Worm (Caenorhabditis elegans): ENCODE data around the gene Y40A1A.3.

ce11 chrX:1959063-1959462 is 38.8 kb downstream of the Y40A1A.3 start:
- TF ChIP-seq pqm-1 (tag; optimal IDR thresholded peaks at IDR 0.05) (no peak), sdc-2 (tag; optimal IDR thresholded peaks at IDR 0.05) (no peak), fkh-10 (GFP tag; optimal IDR thresholded peaks at IDR 0.05) (no peak), ceh-31 (tag; optimal IDR thresholded peaks at IDR 0.05) (no peak), elt-2 (tag; optimal IDR thresholded peaks at IDR 0.05) (no peak), rnt-1 (tag; optimal IDR thresholded peaks at IDR 0.05) (no peak), mec-3 (tag; optimal IDR thresholded peaks at IDR 0.05; ENCODE audit: borderline replicate concordance) (no peak), ama-1 (optimal IDR thresholded peaks at IDR 0.05) (no peak), nhr-11 (tag; optimal IDR thresholded peaks at IDR 0.05) (no peak), unc-86 (tag; optimal IDR thresholded peaks at IDR 0.05) (no peak), sox-4 (tag; optimal IDR thresholded peaks at IDR 0.05) (no peak), ceh-2 (tag; optimal IDR thresholded peaks at IDR 0.05) (no peak), lim-6 (tag; optimal IDR thresholded peaks at IDR 0.05) (no peak)
